Fruit fly (Drosophila melanogaster) whole organism, prepupa: ENCODE data around the gene ATPsyngamma.

Experiments used
- CG10631 ChIP-seq: fragments of 200-800 bp; sonication (Bioruptor generic); optimal IDR thresholded peaks from 2 replicates; lab custom pipeline; 2016; ENCODE audit warnings: missing biosample characterization, missing genetic modification characterization
- CG1621 ChIP-seq: fragments of 200-800 bp; sonication (Bioruptor generic); optimal IDR thresholded peaks from 3 replicates; lab custom pipeline; 2018; ENCODE audit warnings: missing biosample characterization, mild to moderate bottlenecking, missing genetic modification characterization
- CG9139 ChIP-seq: fragments of 200-800 bp; sonication (Bioruptor generic); optimal IDR thresholded peaks from 3 replicates; lab custom pipeline; 2017; ENCODE audit warnings: missing biosample characterization, mild to moderate bottlenecking, missing genetic modification characterization
- Gug ChIP-seq: fragments of 200-800 bp; sonication (Bioruptor generic); IDR thresholded peaks from 2 replicates; pipeline ENCODE4 v1.3.6; 2022; ENCODE audit warnings: missing biosample characterization, missing genetic modification characterization
- Smox ChIP-seq: fragments of 200-800 bp; sonication (Bioruptor generic); optimal IDR thresholded peaks from 3 replicates; lab custom pipeline; 2016; ENCODE audit warnings: missing biosample characterization, missing genetic modification characterization
- Sox102F ChIP-seq: fragments of 200-800 bp; sonication (Bioruptor generic); optimal IDR thresholded peaks from 2 replicates; lab custom pipeline; 2016; ENCODE audit warnings: missing biosample characterization, mild to moderate bottlenecking, missing genetic modification characterization
- achi ChIP-seq: fragments of 200-800 bp; sonication (Bioruptor generic); optimal IDR thresholded peaks from 3 replicates; lab custom pipeline; 2016; ENCODE audit warnings: missing biosample characterization, missing genetic modification characterization
- dsx ChIP-seq: fragments of 200-800 bp; optimal IDR thresholded peaks from 3 replicates; lab custom pipeline; 2019; ENCODE audit warnings: missing biosample characterization, mild to moderate bottlenecking, missing genetic modification characterization, moderate library complexity; ENCODE audit not compliant: poor library complexity, severe bottlenecking
- topi ChIP-seq: fragments of 200-800 bp; sonication (Bioruptor generic); optimal IDR thresholded peaks from 3 replicates; lab custom pipeline; 2016; ENCODE audit warnings: missing biosample characterization, missing genetic modification characterization

dm6 chr3R:29757226-29757625 is 8.3 kb upstream of the ATPsyngamma start:
- TF ChIP-seq CG10631 (GFP tag; lab: Kevin White, UChicago) (peak; percentile 18), topi (no peak), Smox (no peak), dsx (no peak), CG1621 (tag; lab: Kevin White, UChicago) (peak; percentile 56), achi (GFP tag; lab: Kevin White, UChicago) (no peak), CG9139 (peak; percentile 72), Sox102F (GFP tag; lab: Kevin White, UChicago) (no peak), Gug (GFP tag; lab: Robert Waterston, UW) (peak; percentile 25; the same call in 1 of the 2 replicates)
